Worm (Caenorhabditis elegans): ENCODE data around the gene K02E2.1.

DNA sequence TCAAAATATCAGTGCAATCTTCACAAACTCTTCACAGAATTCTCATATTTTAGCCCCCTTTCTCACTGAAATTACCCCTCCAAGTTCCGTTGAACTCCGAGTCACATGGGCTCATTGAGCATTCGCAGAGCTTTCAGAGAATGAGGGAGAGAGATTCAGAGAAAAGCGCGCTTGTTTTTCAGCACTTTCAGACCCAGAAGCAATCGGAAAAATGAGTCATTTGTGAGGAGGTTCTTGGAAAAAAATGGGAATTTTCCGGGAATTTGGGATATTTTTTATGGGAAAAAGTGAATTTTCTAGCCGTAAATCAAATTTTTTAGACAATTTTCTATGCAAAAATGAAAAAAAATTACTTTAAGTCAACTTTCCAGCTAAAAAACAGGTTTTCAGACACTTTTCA lies 51.5 kb downstream of the K02E2.1 start:
- TF ChIP-seq ztf-11 (tag; optimal IDR thresholded peaks at IDR 0.05) (no peak), nhr-12 (tag; optimal IDR thresholded peaks at IDR 0.05) (no peak), elt-3 (tag; optimal IDR thresholded peaks at IDR 0.05) (no peak), mls-2 (tag; optimal IDR thresholded peaks at IDR 0.05) (no peak)

Measured in whole organism, mixed stage, embryonic.